Worm (Caenorhabditis elegans): ENCODE measurements around the gene B0286.1.

DNA sequence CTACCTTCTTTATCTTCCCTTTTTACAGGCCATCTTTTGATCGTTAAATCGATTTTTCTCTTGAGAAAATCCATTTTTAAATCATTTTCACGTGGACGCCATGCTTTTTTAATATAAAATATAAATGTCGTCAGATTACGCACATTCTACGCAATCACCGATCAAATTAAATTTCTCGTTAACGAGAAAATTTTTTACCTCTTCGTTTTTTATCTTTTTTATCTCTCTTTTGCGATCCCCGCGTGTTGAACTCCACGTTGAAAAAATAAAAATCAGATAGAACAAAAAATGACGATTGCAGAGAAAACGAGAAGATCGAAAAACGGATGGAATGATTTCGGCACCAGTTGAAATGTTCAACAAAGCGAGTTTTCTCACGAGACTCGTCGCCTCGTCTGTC lies 41.7 kb downstream of the B0286.1 start, which contains the start of gene bpnt-1:
- TF ChIP-seq sea-1 (GFP tag; conservative IDR thresholded peaks at IDR 0.05) (no peak), hmbx-1 (tag; optimal IDR thresholded peaks at IDR 0.05) (no peak), tra-4 (tag; optimal IDR thresholded peaks at IDR 0.05) (no peak), ceh-36 (tag; optimal IDR thresholded peaks at IDR 0.05) (no peak), ama-1 (optimal IDR thresholded peaks at IDR 0.05) (no peak), flt-1 (GFP tag; IDR thresholded peaks at IDR 0.05) (no peak)

Measured in whole organism, early embryonic.